Fruit fly (Drosophila melanogaster) ovary, adult (tissue): ENCODE results near the gene PIG-H.
"Not testable (repeated sequence)": the region's sequence is repeated elsewhere in the genome, so short reads cannot be mapped to it uniquely, and the experiment has no call there.

Experiments used
- CG17801 ChIP-seq: fragments of 200-800 bp; optimal IDR thresholded peaks from 2 replicates; lab custom pipeline; 2019; ENCODE audit warnings: missing biosample characterization, mild to moderate bottlenecking, missing genetic modification characterization, moderate library complexity; ENCODE audit not compliant: partially characterized antibody

The PIG-H gene

DNA sequence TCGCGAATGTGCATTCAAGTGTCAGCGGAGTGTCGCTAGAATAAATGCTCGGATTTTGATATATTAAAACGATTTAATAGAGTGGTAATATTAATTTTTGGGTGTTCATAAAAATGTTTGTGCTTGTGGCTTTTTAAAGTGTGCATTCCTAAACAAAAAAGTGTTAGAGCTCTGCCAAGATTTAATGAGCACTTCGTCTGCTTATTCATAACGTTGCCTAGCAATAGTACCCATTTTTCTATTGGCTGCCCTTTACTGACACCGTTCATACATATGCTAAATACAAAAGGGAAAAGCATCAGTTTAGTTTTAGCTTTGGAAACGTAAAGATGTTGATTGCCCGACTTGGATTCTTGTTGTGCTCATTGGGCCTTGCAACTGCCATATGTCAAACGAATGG lies 49.7 kb downstream of the PIG-H start, which contains the start of gene CG43061:
CG43061 (plus strand) TSS at position 301 of the 400 bp plus-strand sequence.
- not testable (repeated sequence) for TF ChIP-seq CG17801 (GFP tag; lab: Kevin White, UChicago)
